Worm (Caenorhabditis elegans) whole organism, L4 larva: ENCODE results near the gene nhr-48.
A peak's percentile ranks its signal among the peaks of the same experiment; 100 is the strongest.

Experiments used
- F37D6.2 ChIP-seq: sonication (generic microtip); optimal IDR thresholded peaks from 2 replicates; lab custom pipeline; 2016; ENCODE audit warnings: mild to moderate bottlenecking, missing genetic modification characterization, missing compliant biosample characterization
- dve-1 ChIP-seq: sonication (generic microtip); optimal IDR thresholded peaks from 2 replicates; lab custom pipeline; 2017; ENCODE audit warnings: antibody characterized with exemption, mild to moderate bottlenecking, missing genetic modification characterization, missing compliant biosample characterization; ENCODE audit not compliant: insufficient read depth
- nhr-25 ChIP-seq: sonication (generic microtip); optimal IDR thresholded peaks from 2 replicates; lab custom pipeline; 2017; ENCODE audit warnings: missing genetic modification characterization, mild to moderate bottlenecking, missing compliant biosample characterization, antibody characterized with exemption, moderate library complexity, borderline replicate concordance; ENCODE audit not compliant: insufficient read depth
- nhr-28 ChIP-seq: fragments of 150-350 bp; optimal IDR thresholded peaks from 2 replicates; lab custom pipeline; 2014; ENCODE audit warnings: missing biosample characterization, missing genetic modification characterization
- snpc-4 ChIP-seq: fragments of 150-350 bp; optimal IDR thresholded peaks from 2 replicates; lab custom pipeline; 2014; ENCODE audit warnings: missing biosample characterization, missing genetic modification characterization
- unc-130 ChIP-seq: sonication (generic microtip); optimal IDR thresholded peaks from 2 replicates; lab custom pipeline; 2016; ENCODE audit warnings: missing genetic modification reagents, missing genetic modification characterization, missing compliant biosample characterization
- unc-62 ChIP-seq, 3 experiments: fragments of 150-350 bp in 1 of 3; sonication (generic microtip); optimal IDR thresholded peaks in 2 of 3; peaks in 1 of 3; 1 replicate in 1 of 3; 2 replicates in 2 of 3; lab custom pipeline; 2014 to 2017; ENCODE audit warnings: missing biosample characterization in 3 of 3, missing genetic modification characterization in 3 of 3, missing genetic modification reagents in 3 of 3, missing genotype in 1 of 3

DNA sequence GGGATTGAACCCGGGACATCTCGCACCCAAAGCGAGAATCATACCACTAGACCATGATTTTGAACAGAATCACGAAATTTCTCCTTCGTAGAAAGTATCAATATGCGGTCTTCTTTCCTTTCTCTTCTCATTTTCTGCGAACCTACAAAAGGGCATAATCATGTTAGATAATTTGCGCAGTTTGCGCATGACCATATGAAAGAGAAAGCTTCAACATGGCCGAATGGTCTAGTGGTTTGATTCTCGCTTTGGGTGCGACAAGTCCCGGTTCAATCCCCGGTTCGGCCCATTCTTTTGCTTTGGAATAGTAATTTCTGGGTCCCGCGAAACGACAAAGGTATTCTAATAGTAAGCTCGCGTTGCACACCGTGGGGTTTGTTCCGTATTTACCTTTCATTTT is 39.8 kb downstream of the nhr-48 start:
- no peak for TF ChIP-seq snpc-4 (tag; lab: Kevin White, UChicago)
- TF ChIP-seq unc-130 (GFP tag; lab: Kevin White, UChicago) = no peak
- TF ChIP-seq nhr-25 (tag; lab: Kevin White, UChicago) = no peak
- no peak for TF ChIP-seq F37D6.2 (tag; lab: Kevin White, UChicago)
- peak; percentile 5 for TF ChIP-seq dve-1 (tag; lab: Kevin White, UChicago)
- TF ChIP-seq unc-62 (GFP tag; optimal IDR thresholded peaks at IDR 0.05 in 1 of 2; lab: Kevin White, UChicago) = no peak
- no peak for TF ChIP-seq unc-62 (tag; optimal IDR thresholded peaks at IDR 0.05; lab: Kevin White, UChicago)
- no peak for TF ChIP-seq nhr-28 (tag; lab: Kevin White, UChicago)
